Fruit fly (Drosophila melanogaster) whole organism, embryonic: ENCODE measurements around the gene CG44837.

Experiments
- Adf1 ChIP-seq: fragments of 200-800 bp; sonication (Bioruptor generic); IDR thresholded peaks from 2 replicates; pipeline ENCODE4 v1.3.6; 2022; ENCODE audit warnings: missing biosample characterization, missing genetic modification characterization
- BEAF-32 ChIP-seq: fragments of 200-800 bp; sonication (Bioruptor generic); optimal IDR thresholded peaks from 3 replicates; lab custom pipeline; 2017; ENCODE audit warnings: missing biosample characterization, missing genetic modification characterization, mild to moderate bottlenecking, moderate library complexity, missing genetic modification reagents
- CG10565 ChIP-seq: fragments of 200-800 bp; sonication (Bioruptor generic); optimal IDR thresholded peaks from 3 replicates; lab custom pipeline; 2016; ENCODE audit warnings: missing biosample characterization, mild to moderate bottlenecking, missing genetic modification characterization
- CG10979 ChIP-seq: fragments of 200-800 bp; sonication (Bioruptor generic); optimal IDR thresholded peaks from 2 replicates; lab custom pipeline; 2018; ENCODE audit warnings: missing biosample characterization, mild to moderate bottlenecking, missing genetic modification characterization, moderate library complexity
- CG11085 ChIP-seq: fragments of 200-800 bp; sonication (Bioruptor generic); IDR thresholded peaks from 2 replicates; pipeline ENCODE4 v1.3.6; 2022; ENCODE audit warnings: missing biosample characterization, missing genetic modification characterization
- CG11504 ChIP-seq: fragments of 200-800 bp; sonication (Bioruptor generic); optimal IDR thresholded peaks from 3 replicates; lab custom pipeline; 2019; ENCODE audit warnings: missing biosample characterization, mild to moderate bottlenecking, missing genetic modification characterization, moderate library complexity
- CG13123 ChIP-seq: fragments of 200-800 bp; sonication (Bioruptor generic); optimal IDR thresholded peaks from 2 replicates; lab custom pipeline; 2016; ENCODE audit warnings: missing biosample characterization, missing genetic modification characterization
- CG14050 ChIP-seq: fragments of 200-800 bp; sonication (Bioruptor generic); IDR thresholded peaks from 3 replicates; pipeline ENCODE4 v1.3.6; 2022; ENCODE audit warnings: missing biosample characterization, missing genetic modification characterization
- CG1529 ChIP-seq: fragments of 200-800 bp; sonication (Bioruptor generic); optimal IDR thresholded peaks from 3 replicates; lab custom pipeline; 2018; ENCODE audit warnings: missing biosample characterization, missing genetic modification characterization
- CG17568 ChIP-seq: fragments of 200-800 bp; sonication (Bioruptor generic); optimal IDR thresholded peaks from 2 replicates; lab custom pipeline; 2018; ENCODE audit warnings: missing biosample characterization, mild to moderate bottlenecking, missing genetic modification characterization, moderate library complexity
- CG18619 ChIP-seq: fragments of 200-800 bp; sonication (Bioruptor generic); optimal IDR thresholded peaks from 3 replicates; lab custom pipeline; 2017; ENCODE audit warnings: missing biosample characterization, mild to moderate bottlenecking, missing genetic modification characterization
- CG2202 ChIP-seq: fragments of 200-800 bp; sonication (Bioruptor generic); optimal IDR thresholded peaks from 2 replicates; lab custom pipeline; 2018; ENCODE audit warnings: missing biosample characterization, mild to moderate bottlenecking, missing genetic modification characterization
- CG2678 ChIP-seq: fragments of 200-800 bp; sonication (Bioruptor generic); optimal IDR thresholded peaks from 3 replicates; lab custom pipeline; 2019; ENCODE audit warnings: missing biosample characterization, mild to moderate bottlenecking, missing genetic modification characterization, moderate library complexity
- CG2712 ChIP-seq: fragments of 200-800 bp; optimal IDR thresholded peaks from 3 replicates; lab custom pipeline; 2019; ENCODE audit warnings: missing biosample characterization, mild to moderate bottlenecking, missing genetic modification characterization, moderate library complexity
- CG31388 ChIP-seq: fragments of 200-800 bp; sonication (Bioruptor generic); optimal IDR thresholded peaks from 2 replicates; lab custom pipeline; 2016; ENCODE audit warnings: missing biosample characterization, missing genetic modification characterization
- CG34422 ChIP-seq: fragments of 200-800 bp; sonication (Bioruptor generic); IDR thresholded peaks from 3 replicates; pipeline ENCODE4 v1.3.6; 2022; ENCODE audit warnings: missing biosample characterization, missing genetic modification characterization
- CG3726 ChIP-seq: fragments of 200-800 bp; sonication (Bioruptor generic); IDR thresholded peaks from 3 replicates; pipeline ENCODE4, ENCODE4 v1.3.6; 2022; ENCODE audit warnings: missing biosample characterization, missing genetic modification characterization
- CG6654 ChIP-seq: fragments of 200-800 bp; sonication (Bioruptor generic); optimal IDR thresholded peaks from 2 replicates; lab custom pipeline; 2017; ENCODE audit warnings: missing biosample characterization, mild to moderate bottlenecking, missing genetic modification characterization
- CG8478 ChIP-seq: fragments of >200 bp; optimal IDR thresholded peaks from 2 replicates; lab custom pipeline; 2018
- CG8924 ChIP-seq: fragments of 200-800 bp; optimal IDR thresholded peaks from 3 replicates; lab custom pipeline; 2019; ENCODE audit warnings: missing biosample characterization, mild to moderate bottlenecking, missing genetic modification characterization, moderate library complexity
- D19B ChIP-seq: fragments of 200-800 bp; sonication (Bioruptor generic); optimal IDR thresholded peaks from 2 replicates; lab custom pipeline; 2017; ENCODE audit warnings: missing biosample characterization, mild to moderate bottlenecking, missing genetic modification characterization
- Doc2 ChIP-seq: fragments of 200-800 bp; sonication (Bioruptor generic); IDR thresholded peaks from 2 replicates; pipeline ENCODE4 v1.3.6; 2022; ENCODE audit warnings: missing biosample characterization, missing genetic modification characterization
- Dref ChIP-seq: fragments of 200-800 bp; sonication (Bioruptor generic); IDR thresholded peaks from 2 replicates; pipeline ENCODE4 v1.3.6; 2022; ENCODE audit warnings: missing biosample characterization, missing genetic modification characterization
- Fer2 ChIP-seq: fragments of 200-800 bp; sonication (Bioruptor generic); optimal IDR thresholded peaks from 2 replicates; lab custom pipeline; 2018; ENCODE audit warnings: missing biosample characterization, mild to moderate bottlenecking, missing genetic modification characterization, moderate library complexity
- Gug ChIP-seq: fragments of 200-800 bp; sonication (Bioruptor generic); IDR thresholded peaks from 4 replicates; pipeline ENCODE4 v1.3.6; 2022; ENCODE audit warnings: missing biosample characterization, missing genetic modification characterization
- MESR4 ChIP-seq: fragments of 200-800 bp; sonication (Bioruptor generic); optimal IDR thresholded peaks from 2 replicates; lab custom pipeline; 2018; ENCODE audit warnings: missing biosample characterization, mild to moderate bottlenecking, missing genetic modification characterization, moderate library complexity
- Mrtf ChIP-seq: fragments of 200-800 bp; sonication (Bioruptor generic); IDR thresholded peaks from 3 replicates; pipeline ENCODE4 v1.3.6; 2022; ENCODE audit warnings: missing biosample characterization, missing genetic modification characterization
- NC2α ChIP-seq: fragments of 200-800 bp; sonication (Bioruptor generic); optimal IDR thresholded peaks from 2 replicates; lab custom pipeline; 2016; ENCODE audit warnings: missing biosample characterization, missing genetic modification characterization
- Nf-YA ChIP-seq: fragments of 200-800 bp; sonication (Bioruptor generic); IDR thresholded peaks from 2 replicates; pipeline ENCODE4 v1.3.6; 2022; ENCODE audit warnings: missing biosample characterization, missing genetic modification characterization
- Ptx1 ChIP-seq: fragments of 200-800 bp; sonication (Bioruptor generic); IDR thresholded peaks from 2 replicates; pipeline ENCODE4 v1.3.6; 2022; ENCODE audit warnings: missing biosample characterization, missing genetic modification characterization
- Ravus ChIP-seq: fragments of 200-800 bp; sonication (Bioruptor generic); IDR thresholded peaks from 2 replicates; pipeline ENCODE4 v1.3.6; 2022; ENCODE audit warnings: missing biosample characterization, missing genetic modification characterization
- Sry-β ChIP-seq: fragments of 200-800 bp; sonication (Bioruptor generic); optimal IDR thresholded peaks from 2 replicates; lab custom pipeline; 2018; ENCODE audit warnings: missing biosample characterization, mild to moderate bottlenecking, missing genetic modification characterization, moderate library complexity
- Stat92E ChIP-seq, 3 experiments: fragments of >200 bp in 2 of 3; fragments of 200-800 bp in 1 of 3; sonication (Bioruptor generic) in 1 of 3; optimal IDR thresholded peaks; 2 replicates each; lab custom pipeline; 2017 to 2019; ENCODE audit warnings: missing biosample characterization in 3 of 3, missing genetic modification characterization in 3 of 3, mild to moderate bottlenecking in 1 of 3, moderate library complexity in 1 of 3
- ab ChIP-seq: fragments of 200-800 bp; sonication (Bioruptor generic); optimal IDR thresholded peaks from 2 replicates; lab custom pipeline; 2016; ENCODE audit warnings: missing biosample characterization, missing genetic modification characterization
- ap ChIP-seq: fragments of 200-800 bp; sonication (Bioruptor generic); IDR thresholded peaks from 2 replicates; pipeline ENCODE4 v1.3.6; 2022; ENCODE audit warnings: missing biosample characterization, missing genetic modification characterization
- ase ChIP-seq: fragments of 200-800 bp; sonication (Bioruptor generic); IDR thresholded peaks from 3 replicates; pipeline ENCODE4 v1.3.6; 2022; ENCODE audit warnings: missing biosample characterization, missing genetic modification characterization
- chif ChIP-seq, 2 experiments: fragments of 200-800 bp; sonication (Bioruptor generic); optimal IDR thresholded peaks; 3 replicates each; lab custom pipeline; 2016; ENCODE audit warnings: missing biosample characterization in 2 of 2, missing genetic modification characterization in 2 of 2
- fd96Cb ChIP-seq: fragments of 200-800 bp; sonication (Bioruptor generic); optimal IDR thresholded peaks from 2 replicates; lab custom pipeline; 2018; ENCODE audit warnings: missing biosample characterization, mild to moderate bottlenecking, missing genetic modification characterization, moderate library complexity
- gfzf ChIP-seq: fragments of 200-800 bp; sonication (Bioruptor generic); optimal IDR thresholded peaks from 2 replicates; lab custom pipeline; 2016; ENCODE audit warnings: missing biosample characterization, mild to moderate bottlenecking, missing genetic modification characterization, moderate library complexity
- h ChIP-seq: fragments of >200 bp; optimal IDR thresholded peaks from 2 replicates; lab custom pipeline; 2017
- hb ChIP-seq: fragments of 200-800 bp; sonication (Bioruptor generic); IDR thresholded peaks from 3 replicates; pipeline ENCODE4 v1.3.6; 2022; ENCODE audit warnings: missing biosample characterization, missing genetic modification characterization; ENCODE audit not compliant: partially characterized antibody
- her ChIP-seq: fragments of 200-800 bp; sonication (Bioruptor generic); optimal IDR thresholded peaks from 2 replicates; lab custom pipeline; 2016; ENCODE audit warnings: missing biosample characterization, missing genetic modification characterization
- lmd ChIP-seq: fragments of 200-800 bp; sonication (Bioruptor generic); IDR thresholded peaks from 2 replicates; pipeline ENCODE4 v1.3.6; 2022; ENCODE audit warnings: missing biosample characterization, missing genetic modification characterization
- nmo ChIP-seq: fragments of 200-800 bp; sonication (Bioruptor generic); optimal IDR thresholded peaks from 2 replicates; lab custom pipeline; 2018; ENCODE audit warnings: missing biosample characterization, mild to moderate bottlenecking, missing genetic modification characterization, moderate library complexity
- ranshi ChIP-seq: fragments of 200-800 bp; sonication (Bioruptor generic); IDR thresholded peaks from 2 replicates; pipeline ENCODE4 v1.3.6; 2022; ENCODE audit warnings: missing biosample characterization, missing genetic modification characterization
- row ChIP-seq: fragments of 200-800 bp; sonication (Bioruptor generic); IDR thresholded peaks from 3 replicates; pipeline ENCODE4 v1.3.6; 2022; ENCODE audit warnings: missing biosample characterization, missing genetic modification characterization
- sd ChIP-seq: fragments of 200-800 bp; sonication (Bioruptor generic); optimal IDR thresholded peaks from 3 replicates; lab custom pipeline; 2018; ENCODE audit warnings: missing biosample characterization, mild to moderate bottlenecking, missing genetic modification characterization, moderate library complexity
- stwl ChIP-seq: fragments of 200-800 bp; sonication (Bioruptor generic); optimal IDR thresholded peaks from 3 replicates; lab custom pipeline; 2018; ENCODE audit warnings: missing biosample characterization, mild to moderate bottlenecking, missing genetic modification characterization, moderate library complexity
- tna ChIP-seq: fragments of 200-800 bp; sonication (Bioruptor generic); IDR thresholded peaks from 2 replicates; pipeline ENCODE4 v1.3.6; 2022; ENCODE audit warnings: missing biosample characterization, missing genetic modification characterization; ENCODE audit not compliant: partially characterized antibody
- ttk ChIP-seq: fragments of 200-800 bp; sonication (Bioruptor generic); IDR thresholded peaks from 2 replicates; pipeline ENCODE4 v2.1.2; 2022; ENCODE audit warnings: missing biosample characterization, missing genetic modification characterization
- zf30C ChIP-seq: fragments of 200-800 bp; sonication (Bioruptor generic); optimal IDR thresholded peaks from 3 replicates; lab custom pipeline; 2018; ENCODE audit warnings: missing biosample characterization, mild to moderate bottlenecking, missing genetic modification characterization

The CG44837 gene

dm6 chr3L:11825560-11826153 lies 113.0 kb downstream of the CG44837 start, which contains the start of gene CG32095 (continued):
- TF ChIP-seq tna (GFP tag; lab: Robert Waterston, UW) (peak; percentile 48; the same call in 1 of the 2 replicates), CG8478 (lab: Kevin White, UChicago) (no peak), Dref (peak; percentile 74), her (GFP tag; lab: Kevin White, UChicago) (no peak), CG31388 (no peak), hb (GFP tag; lab: Robert Waterston, UW) (peak; percentile 51; the same call in 1 of the 3 replicates), CG34422 (GFP tag; lab: Robert Waterston, UW) (no peak), Sry-β (no peak), Stat92E (GFP tag; optimal IDR thresholded peaks at IDR 0.05; lab: Kevin White, UChicago) (no peak), CG14050 (no peak), BEAF-32 (peak; percentile 80), CG17568 (GFP tag; lab: Kevin White, UChicago) (no peak), CG3726 (GFP tag; lab: Robert Waterston, UW) (no peak), ab (GFP tag; lab: Kevin White, UChicago) (no peak), stwl (peak; percentile 40), zf30C (no peak), CG2712 (tag; lab: Kevin White, UChicago) (peak; percentile 11), CG1529 (no peak), sd (tag; lab: Kevin White, UChicago) (no peak), nmo (GFP tag; lab: Kevin White, UChicago) (no peak), CG11085 (GFP tag; lab: Robert Waterston, UW) (no peak), Gug (no peak), h (lab: Kevin White, UChicago) (no peak), CG10979 (tag; lab: Kevin White, UChicago) (no peak), CG11504 (tag; lab: Kevin White, UChicago) (peak; percentile 27), CG18619 (no peak), ranshi (GFP tag; lab: Robert Waterston, UW) (no peak), ase (GFP tag; lab: Robert Waterston, UW) (no peak), fd96Cb (tag; lab: Kevin White, UChicago) (no peak), MESR4 (GFP tag; lab: Kevin White, UChicago) (peak; percentile 40), CG2202 (tag; lab: Kevin White, UChicago) (no peak), Ptx1 (GFP tag; lab: Robert Waterston, UW) (no peak), Nf-YA (GFP tag; lab: Robert Waterston, UW) (no peak), Mrtf (no peak), CG10565 (no peak), CG8924 (tag; lab: Kevin White, UChicago) (no peak), lmd (GFP tag; lab: Robert Waterston, UW) (no peak), ttk (GFP tag; lab: Robert Waterston, UW) (no peak), Fer2 (tag; lab: Kevin White, UChicago) (no peak), D19B (GFP tag; lab: Kevin White, UChicago) (no peak), row (GFP tag; lab: Robert Waterston, UW) (peak; percentile 13; the same call in 1 of the 3 replicates), Doc2 (no peak), Adf1 (GFP tag; lab: Robert Waterston, UW) (no peak), NC2α (no peak), gfzf (GFP tag; lab: Kevin White, UChicago) (peak; percentile 46), CG6654 (GFP tag; lab: Kevin White, UChicago) (no peak), Ravus (GFP tag; lab: Robert Waterston, UW) (no peak), CG2678 (tag; lab: Kevin White, UChicago) (no peak), ap (GFP tag; lab: Robert Waterston, UW) (no peak), CG13123 (GFP tag; lab: Kevin White, UChicago) (no peak), chif (GFP tag; optimal IDR thresholded peaks at IDR 0.05; lab: Kevin White, UChicago) (no peak)
